Fruit fly (Drosophila melanogaster) whole organism, pupa: ENCODE measurements around the gene Tnpo-SR.

Experiments used
- CG14655 ChIP-seq: fragments of 200-800 bp; sonication (Bioruptor generic); optimal IDR thresholded peaks from 3 replicates; lab custom pipeline; 2017; ENCODE audit warnings: mild to moderate bottlenecking, missing biosample characterization, missing genetic modification reagents, missing genetic modification characterization
- CG15710 ChIP-seq: fragments of 200-800 bp; sonication (Bioruptor generic); optimal IDR thresholded peaks from 2 replicates; lab custom pipeline; 2018; ENCODE audit warnings: missing biosample characterization, mild to moderate bottlenecking, missing genetic modification characterization, moderate library complexity
- CG17806 ChIP-seq: fragments of 200-800 bp; sonication (Bioruptor generic); optimal IDR thresholded peaks from 2 replicates; lab custom pipeline; 2018; ENCODE audit warnings: missing biosample characterization, mild to moderate bottlenecking, missing genetic modification characterization, moderate library complexity
- CG34367 ChIP-seq: fragments of 200-800 bp; sonication (Bioruptor generic); optimal IDR thresholded peaks from 2 replicates; lab custom pipeline; 2018; ENCODE audit warnings: missing biosample characterization, mild to moderate bottlenecking, missing genetic modification characterization
- CG8301 ChIP-seq: fragments of 200-800 bp; sonication (Bioruptor generic); optimal IDR thresholded peaks from 2 replicates; lab custom pipeline; 2018; ENCODE audit warnings: missing biosample characterization, mild to moderate bottlenecking, missing genetic modification characterization
- D1 ChIP-seq: fragments of 200-800 bp; sonication (Bioruptor generic); optimal IDR thresholded peaks from 2 replicates; lab custom pipeline; 2018; ENCODE audit warnings: missing biosample characterization, mild to moderate bottlenecking, missing genetic modification characterization, moderate library complexity
- EcR ChIP-seq: fragments of 200-800 bp; sonication (Bioruptor generic); optimal IDR thresholded peaks from 3 replicates; lab custom pipeline; 2019; ENCODE audit warnings: missing biosample characterization, missing genetic modification characterization, mild to moderate bottlenecking, moderate library complexity, missing genetic modification reagents
- Ets98B ChIP-seq: fragments of 200-800 bp; sonication (Bioruptor generic); IDR thresholded peaks from 2 replicates; pipeline ENCODE4 v1.3.6; 2022; ENCODE audit warnings: missing biosample characterization, missing genetic modification characterization
- Pif1B ChIP-seq: fragments of 200-800 bp; sonication (Bioruptor generic); optimal IDR thresholded peaks from 3 replicates; lab custom pipeline; 2016; ENCODE audit warnings: missing biosample characterization, missing genetic modification characterization
- Snoo ChIP-seq: fragments of 200-800 bp; sonication (Bioruptor generic); optimal IDR thresholded peaks from 3 replicates; lab custom pipeline; 2017; ENCODE audit warnings: missing biosample characterization, mild to moderate bottlenecking, missing genetic modification characterization, inconsistent platforms
- fd96Ca ChIP-seq: fragments of 200-800 bp; sonication (Bioruptor generic); IDR thresholded peaks from 3 replicates; pipeline ENCODE4 v1.3.6; 2022; ENCODE audit warnings: missing biosample characterization, missing genetic modification characterization
- gl ChIP-seq: fragments of 200-800 bp; sonication (Bioruptor generic); optimal IDR thresholded peaks from 2 replicates; lab custom pipeline; 2018; ENCODE audit warnings: missing biosample characterization, mild to moderate bottlenecking, missing genetic modification characterization
- rn ChIP-seq: fragments of 200-800 bp; sonication (Bioruptor generic); IDR thresholded peaks from 2 replicates; pipeline ENCODE4 v1.3.6; 2022; ENCODE audit warnings: missing biosample characterization, missing genetic modification characterization

- TF ChIP-seq EcR (GFP tag; lab: Kevin White, UChicago) (no peak), fd96Ca (GFP tag; lab: Robert Waterston, UW) (no peak), Snoo (tag; lab: Kevin White, UChicago) (no peak), CG15710 (tag; lab: Kevin White, UChicago) (no peak), CG17806 (no peak), D1 (no peak), CG8301 (tag; lab: Kevin White, UChicago) (no peak), Pif1B (GFP tag; lab: Kevin White, UChicago) (no peak), gl (tag; lab: Kevin White, UChicago) (no peak), CG14655 (GFP tag; lab: Kevin White, UChicago) (no peak), Ets98B (GFP tag; lab: Robert Waterston, UW) (no peak), CG34367 (tag; lab: Kevin White, UChicago) (no peak), rn (GFP tag; lab: Robert Waterston, UW) (no peak)
Observed at dm6 chr2L:2800956-2801776, 41.4 kb downstream of the Tnpo-SR start.
